Worm (Caenorhabditis elegans) whole organism, L4/young adult: ENCODE measurements around the gene F35G12.5.

Experiments
- W03F9.2 ChIP-seq: fragments of 150-350 bp; optimal IDR thresholded peaks from 2 replicates; lab custom pipeline; 2014; ENCODE audit warnings: missing biosample characterization, missing genetic modification characterization
- dao-5 ChIP-seq: sonication (generic microtip); optimal IDR thresholded peaks from 2 replicates; lab custom pipeline; 2016; ENCODE audit warnings: missing genotype, missing genetic modification characterization, moderate library complexity, missing compliant biosample characterization
- him-1 ChIP-seq: sonication (generic microtip); optimal IDR thresholded peaks from 2 replicates; lab custom pipeline; 2016; ENCODE audit warnings: missing genotype, missing genetic modification reagents, missing genetic modification characterization, missing compliant biosample characterization

Gene F35G12.5

DNA sequence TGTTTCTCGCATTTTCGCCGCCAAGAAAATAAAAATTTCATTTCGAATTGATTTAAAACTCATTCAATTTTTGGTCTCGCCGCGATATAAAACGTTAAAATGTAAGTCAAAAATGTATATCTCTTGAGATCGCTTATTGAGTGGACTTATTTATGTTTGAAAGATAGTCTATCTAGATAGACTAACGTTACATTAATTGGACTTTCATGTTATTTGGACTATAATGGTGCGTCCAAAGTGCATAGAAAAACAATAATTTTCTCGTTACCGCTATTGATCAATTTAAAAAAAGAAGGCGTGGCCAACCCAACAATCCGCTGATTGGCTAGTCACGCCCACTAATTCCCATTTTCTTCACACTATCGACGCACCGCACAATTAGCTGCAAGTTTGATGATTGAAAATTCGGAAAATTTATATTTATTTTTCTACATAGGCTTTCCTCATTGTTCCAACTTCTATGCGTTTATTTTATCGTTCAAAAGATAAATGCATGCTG lies at the start of gene F35G12.5:
Gene F35G12.5 (plus strand): TSS at position 51 of the 499 bp plus-strand sequence.
- TF ChIP-seq dao-5 (no peak), W03F9.2 (no peak), him-1 (no peak)

- TF ChIP-seq W03F9.2 (no peak), him-1 (no peak), dao-5 (no peak)
These were observed 43.3 kb upstream of the F35G12.5 start, which contains the start of gene ugt-62 for ce11 chrIII:4540604-4541003. Gene ugt-62 (minus strand): TSS chrIII:4540623.

DNA sequence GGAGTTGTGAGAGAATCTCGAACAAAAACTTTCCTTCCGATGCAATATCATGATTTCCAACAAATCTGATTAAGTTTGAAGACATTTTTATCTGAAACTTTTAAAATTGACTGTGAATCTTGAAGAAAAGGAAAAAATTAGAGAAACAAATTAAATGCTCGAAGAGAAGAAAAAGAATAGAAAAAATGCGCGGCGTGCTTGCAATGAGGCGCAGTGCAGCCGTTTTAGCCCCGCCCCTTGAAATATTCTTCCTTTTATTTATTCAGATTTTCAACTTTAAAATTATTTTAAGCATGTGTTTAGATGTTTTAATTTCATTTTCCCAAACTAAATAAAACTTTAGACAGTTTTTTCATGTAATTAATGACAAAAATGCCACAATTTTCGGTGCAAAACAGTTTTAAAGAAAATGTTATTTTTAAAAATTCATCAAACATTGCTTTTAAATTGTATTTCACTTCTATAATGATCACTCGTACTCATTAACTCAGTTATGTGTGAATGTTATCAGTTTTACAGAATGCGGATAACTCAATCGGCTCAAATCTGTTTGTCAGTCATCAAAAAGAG lies 41.5 kb upstream of the F35G12.5 start, which contains the start of the genes mrps-34 and cisd-3.1:
Gene mrps-34 (minus strand): TSS at position 91 of the 570 bp plus-strand sequence.
Gene cisd-3.1 (plus strand): TSS at position 520 of the 570 bp plus-strand sequence.
- TF ChIP-seq him-1 (no peak), dao-5 (no peak), W03F9.2 (no peak)

ce11 chrIII:4544959-4545358 lies 39.0 kb upstream of the F35G12.5 start, which contains the start of gene M88.3:
Gene M88.3 (minus strand): TSS chrIII:4545059.
- TF ChIP-seq W03F9.2 (no peak), him-1 (no peak), dao-5 (no peak)

ce11 chrIII:4548739-4549138 lies 35.2 kb upstream of the F35G12.5 start, which contains the start of gene M88.4:
Gene M88.4 (plus strand): TSS chrIII:4549039.
- TF ChIP-seq him-1 (no peak), W03F9.2 (no peak), dao-5 (no peak)

- TF ChIP-seq W03F9.2 (peak; percentile 20), him-1 (peak; percentile 32), dao-5 (no peak)
These were observed 32.0 kb upstream of the F35G12.5 start for ce11 chrIII:4551963-4552362.

ce11 chrIII:4552872-4553271 lies 31.0 kb upstream of the F35G12.5 start:
- no peak for TF ChIP-seq dao-5
- no peak for TF ChIP-seq him-1
- no peak for TF ChIP-seq W03F9.2

- TF ChIP-seq him-1 (no peak), W03F9.2 (no peak), dao-5 (no peak)
These were observed 30.6 kb upstream of the F35G12.5 start, which contains the start of gene imph-1 for ce11 chrIII:4553316-4553715. Gene imph-1 (plus strand): TSS chrIII:4553616.

ce11 chrIII:4555345-4555744 lies 28.6 kb upstream of the F35G12.5 start:
- TF ChIP-seq W03F9.2 (no peak), dao-5 (no peak), him-1 (no peak)

DNA sequence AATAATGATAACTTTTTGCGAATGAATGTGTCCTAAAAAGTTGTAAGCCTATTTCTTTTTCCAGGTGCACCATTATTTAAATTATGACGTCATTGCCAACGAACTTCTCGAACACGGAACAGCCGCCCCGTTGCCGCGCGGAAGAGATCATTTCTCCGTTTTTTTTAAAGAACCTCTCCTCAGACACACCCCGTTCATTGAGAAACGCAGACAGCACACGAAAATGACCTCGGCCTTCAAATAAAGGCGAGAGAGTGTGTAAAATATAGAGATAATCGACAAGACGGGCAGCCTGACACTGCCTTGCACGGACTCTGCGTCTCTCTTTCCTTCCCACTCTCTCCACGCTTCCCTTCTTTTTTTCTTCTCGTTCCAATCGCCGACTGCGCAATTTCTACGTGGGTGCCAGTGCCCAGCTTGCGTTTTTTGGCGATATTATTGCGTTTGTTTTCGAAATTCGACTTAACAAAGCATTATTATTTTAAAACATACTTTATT lies 23.5 kb upstream of the F35G12.5 start:
- no peak for TF ChIP-seq dao-5
- peak; percentile 7 for TF ChIP-seq him-1
- TF ChIP-seq W03F9.2 = peak; percentile 34

DNA sequence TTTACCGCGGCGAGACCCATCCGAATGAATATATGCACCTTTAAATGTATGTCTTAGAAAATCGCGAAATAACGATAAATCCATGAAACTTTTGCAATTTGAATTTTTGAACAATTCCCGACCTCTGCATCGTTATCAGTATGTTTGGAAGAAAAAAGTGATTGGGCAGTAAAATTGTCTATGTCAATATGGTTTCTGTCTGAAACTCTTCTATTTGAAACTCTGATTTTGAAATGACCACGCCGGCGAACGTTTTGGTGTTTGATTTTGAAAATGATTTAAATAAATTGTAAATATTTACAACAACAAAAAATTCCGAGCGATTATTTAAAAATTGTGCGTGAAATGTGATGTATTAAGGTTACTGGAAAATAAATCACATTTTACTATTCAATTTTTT lies 22.6 kb upstream of the F35G12.5 start:
- TF ChIP-seq dao-5 = no peak
- TF ChIP-seq W03F9.2 = no peak
- TF ChIP-seq him-1 = no peak

DNA sequence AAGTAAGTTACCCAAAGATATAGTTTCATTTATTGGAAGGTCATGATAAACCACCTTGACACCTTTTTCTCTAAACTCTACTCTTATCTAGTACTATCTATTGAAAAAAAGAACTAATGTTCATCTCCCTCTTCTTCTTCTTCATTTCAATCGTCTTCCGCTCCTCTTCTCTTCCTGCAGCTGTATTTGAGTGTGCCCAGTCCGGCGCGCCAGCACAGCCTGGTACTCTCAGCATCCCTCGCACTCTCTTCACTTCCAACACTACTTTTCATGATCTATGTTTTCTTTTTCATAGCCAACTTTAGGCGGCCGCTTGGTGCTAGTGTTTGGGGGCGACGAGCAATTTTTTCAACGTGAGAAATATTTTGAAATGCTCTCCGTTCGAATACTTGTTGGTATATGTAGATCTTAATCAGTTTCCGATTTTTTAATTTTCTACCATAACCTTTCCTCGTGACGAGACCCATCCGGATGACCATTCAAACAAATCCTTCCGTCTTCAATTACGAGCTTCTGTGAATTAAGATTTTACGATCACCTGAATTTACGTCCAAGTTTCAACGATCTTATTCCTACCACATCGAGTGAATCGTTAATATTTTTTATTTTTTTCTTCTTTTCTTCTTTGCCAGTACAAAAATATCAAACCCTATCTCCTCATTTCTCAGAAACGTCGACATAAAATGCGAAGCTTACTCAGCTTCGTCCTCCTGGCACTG lies 21.7 kb upstream of the F35G12.5 start, which contains the start of gene pan-1:
Gene pan-1 (plus strand): TSS at position 669 of the 719 bp plus-strand sequence.
- TF ChIP-seq W03F9.2 = peak; percentile 43
- TF ChIP-seq him-1 = no peak

ce11 chrIII:4568030-4568429 lies 15.9 kb upstream of the F35G12.5 start, which contains the start of gene mlcd-1:
Gene mlcd-1 (minus strand): TSS chrIII:4568130.
- TF ChIP-seq him-1 (no peak), dao-5 (no peak), W03F9.2 (no peak)

ce11 chrIII:4568455-4568854 lies 15.5 kb upstream of the F35G12.5 start, which contains the start of gene idhg-1:
Gene idhg-1 (plus strand): TSS chrIII:4568797.
- TF ChIP-seq dao-5 (peak; percentile 54), him-1 (peak; percentile 66), W03F9.2 (peak; percentile 80)

DNA sequence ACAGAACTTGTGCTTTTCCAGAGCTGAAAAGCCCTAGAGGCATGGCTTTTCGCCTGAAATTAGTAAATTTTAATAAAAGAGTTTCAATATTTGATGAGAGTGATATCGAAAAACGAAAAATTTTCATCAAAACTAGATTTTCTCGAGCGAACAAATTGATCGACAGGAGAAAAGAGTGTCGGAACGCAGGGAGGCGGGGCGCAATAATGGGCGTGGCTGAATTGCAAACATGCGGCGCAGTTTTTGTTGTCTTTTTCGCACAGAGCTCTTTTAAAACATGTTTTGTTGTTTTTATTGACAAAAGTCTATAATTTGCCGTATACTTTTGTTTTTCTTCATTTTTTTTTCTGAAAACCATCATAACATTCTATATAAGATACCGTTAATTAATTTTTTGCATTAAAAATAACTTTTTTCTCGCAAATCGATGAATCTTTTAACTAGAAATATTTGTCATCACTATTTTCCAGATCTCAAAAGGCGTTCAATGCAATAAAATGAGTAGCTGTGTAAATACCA lies 5.5 kb upstream of the F35G12.5 start, which contains the start of the genes sel-5 and wdr-48:
Gene sel-5 (minus strand): TSS at position 53 of the 519 bp plus-strand sequence.
Gene wdr-48 (plus strand): TSS at position 469 of the 519 bp plus-strand sequence.
- no peak for TF ChIP-seq dao-5
- peak; percentile 48 for TF ChIP-seq W03F9.2
- TF ChIP-seq him-1 = no peak
